Fruit fly (Drosophila melanogaster): Measurements from ENCODE around the gene Lsp2.

The Lsp2 gene

dm6 chr3L:12177301-12177700, 48.1 kb downstream of the Lsp2 start, which contains the start of gene CAH2:
TSS of gene CAH2 (plus strand) at chr3L:12177601.
- TF ChIP-seq noc (tag; optimal IDR thresholded peaks at IDR 0.05), result no peak

- TF ChIP-seq noc (tag; optimal IDR thresholded peaks at IDR 0.05), result peak; percentile 21
These were observed 49.7 kb downstream of the Lsp2 start for dm6 chr3L:12178847-12179437.

All from whole organism, larva.